Worm (Caenorhabditis elegans) whole organism, L1 larva: ENCODE results near the gene fbxa-113.

Source experiments
- C04F5.9 ChIP-seq: sonication (generic microtip); optimal IDR thresholded peaks from 2 replicates; lab custom pipeline; 2016; ENCODE audit warnings: missing genetic modification characterization, missing compliant biosample characterization
- Y116A8C.19 ChIP-seq: sonication (generic microtip); optimal IDR thresholded peaks from 2 replicates; lab custom pipeline; 2016; ENCODE audit warnings: missing compliant biosample characterization, missing genetic modification characterization, borderline replicate concordance
- aha-1 ChIP-seq: fragments of 150-350 bp; optimal IDR thresholded peaks from 2 replicates; lab custom pipeline; 2014; ENCODE audit warnings: missing biosample characterization, missing genetic modification characterization
- ama-1 ChIP-seq: fragments of 150-350 bp; optimal IDR thresholded peaks from 2 replicates; lab custom pipeline; 2014
- blmp-1 ChIP-seq: fragments of 150-350 bp; optimal IDR thresholded peaks from 2 replicates; lab custom pipeline; 2014; ENCODE audit warnings: missing biosample characterization, missing genetic modification characterization
- ceh-88 ChIP-seq: fragments of 200-800 bp; sonication (Bioruptor generic); IDR thresholded peaks from 2 replicates; pipeline ENCODE4 v1.3.6; 2022; ENCODE audit warnings: missing genetic modification characterization, missing compliant biosample characterization
- ces-1 ChIP-seq: fragments of 150-350 bp; optimal IDR thresholded peaks from 2 replicates; lab custom pipeline; 2014; ENCODE audit warnings: missing biosample characterization, missing genetic modification reagents, missing genetic modification characterization
- dpl-1 ChIP-seq, 3 experiments: fragments of 150-350 bp in 2 of 3; sonication (generic microtip) in 1 of 3; optimal IDR thresholded peaks; 2 replicates each; lab custom pipeline; 2014 to 2017; ENCODE audit warnings: missing biosample characterization in 3 of 3, missing genetic modification characterization in 3 of 3, missing genetic modification reagents in 3 of 3
- dsc-1 ChIP-seq: sonication (generic microtip); optimal IDR thresholded peaks from 2 replicates; lab custom pipeline; 2016; ENCODE audit warnings: mild to moderate bottlenecking, missing genetic modification characterization, missing compliant biosample characterization
- efl-1 ChIP-seq, 4 experiments: fragments of 150-350 bp; optimal IDR thresholded peaks in 3 of 4; peaks in 1 of 4; 1 replicate in 1 of 4; 2 replicates in 3 of 4; lab custom pipeline; 2014; ENCODE audit warnings: missing biosample characterization in 2 of 4, missing genetic modification characterization in 2 of 4, missing genetic modification reagents in 2 of 4
- efl-3 ChIP-seq: fragments of 200-800 bp; sonication (Bioruptor generic); optimal IDR thresholded peaks from 2 replicates; lab custom pipeline; 2018; ENCODE audit warnings: mild to moderate bottlenecking, missing genetic modification characterization, missing compliant biosample characterization
- elt-2 ChIP-seq: sonication (generic microtip); optimal IDR thresholded peaks from 2 replicates; lab custom pipeline; 2016; ENCODE audit warnings: missing genetic modification characterization, mild to moderate bottlenecking, inconsistent platforms, missing compliant biosample characterization, missing genetic modification reagents
- elt-3 ChIP-seq, 6 experiments: fragments of 150-350 bp in 1 of 6; sonication (generic microtip); optimal IDR thresholded peaks; 2 replicates each; lab custom pipeline; 2017 to 2018; ENCODE audit warnings: missing biosample characterization in 6 of 6, missing genetic modification characterization in 6 of 6, inconsistent platforms in 1 of 6
- ets-5 ChIP-seq: fragments of 200-800 bp; sonication (Bioruptor generic); IDR thresholded peaks from 2 replicates; pipeline ENCODE4 v1.3.6; 2022; ENCODE audit warnings: missing genetic modification characterization, missing compliant biosample characterization
- fkh-10 ChIP-seq: sonication (generic microtip); optimal IDR thresholded peaks from 2 replicates; lab custom pipeline; 2017; ENCODE audit warnings: missing biosample characterization, missing genetic modification reagents, missing genetic modification characterization
- hlh-4 ChIP-seq: sonication (generic microtip); optimal IDR thresholded peaks from 2 replicates; lab custom pipeline; 2016; ENCODE audit warnings: mild to moderate bottlenecking, missing genetic modification characterization, missing compliant biosample characterization
- hpl-2 ChIP-seq: fragments of 150-350 bp; optimal IDR thresholded peaks from 2 replicates; lab custom pipeline; 2014; ENCODE audit warnings: missing biosample characterization, missing genetic modification reagents, missing genetic modification characterization
- irx-1 ChIP-seq: sonication (generic microtip); optimal IDR thresholded peaks from 2 replicates; lab custom pipeline; 2016; ENCODE audit warnings: missing genetic modification characterization, missing compliant biosample characterization
- jun-1 ChIP-seq: fragments of 150-350 bp; optimal IDR thresholded peaks from 2 replicates; lab custom pipeline; 2014; ENCODE audit warnings: missing biosample characterization, missing genetic modification reagents, missing genetic modification characterization
- lin-15B ChIP-seq: fragments of 150-350 bp; sonication (generic microtip); optimal IDR thresholded peaks from 3 replicates; lab custom pipeline; 2014; ENCODE audit warnings: missing biosample characterization, missing genetic modification characterization
- lin-35 ChIP-seq, 2 experiments: fragments of 150-350 bp; optimal IDR thresholded peaks; 2 replicates each; lab custom pipeline; 2014; ENCODE audit warnings: missing biosample characterization in 2 of 2, missing genetic modification characterization in 2 of 2, missing genetic modification reagents in 2 of 2
- lin-39 ChIP-seq: fragments of 150-350 bp; optimal IDR thresholded peaks from 2 replicates; lab custom pipeline; 2014; ENCODE audit warnings: missing biosample characterization, missing genetic modification reagents, missing genetic modification characterization
- lir-3 ChIP-seq: sonication (generic microtip); optimal IDR thresholded peaks from 2 replicates; lab custom pipeline; 2016; ENCODE audit warnings: mild to moderate bottlenecking, missing genetic modification characterization, moderate library complexity, missing compliant biosample characterization; ENCODE audit not compliant: poor library complexity
- nhr-11 ChIP-seq: fragments of 150-350 bp; optimal IDR thresholded peaks from 2 replicates; lab custom pipeline; 2014; ENCODE audit warnings: missing biosample characterization, missing genetic modification characterization
- nhr-20 ChIP-seq: sonication (generic microtip); optimal IDR thresholded peaks from 2 replicates; lab custom pipeline; 2016; ENCODE audit warnings: mild to moderate bottlenecking, missing genetic modification characterization, missing compliant biosample characterization
- nhr-28 ChIP-seq: fragments of 150-350 bp; optimal IDR thresholded peaks from 2 replicates; lab custom pipeline; 2014; ENCODE audit warnings: missing biosample characterization, missing genetic modification characterization
- nhr-90 ChIP-seq: sonication (generic microtip); optimal IDR thresholded peaks from 2 replicates; lab custom pipeline; 2016; ENCODE audit warnings: mild to moderate bottlenecking, missing genetic modification characterization, missing compliant biosample characterization; ENCODE audit not compliant: poor library complexity
- pax-3 ChIP-seq: fragments of 200-800 bp; sonication (Bioruptor generic); optimal IDR thresholded peaks from 2 replicates; lab custom pipeline; 2018; ENCODE audit warnings: mild to moderate bottlenecking, missing genetic modification characterization, moderate library complexity, missing compliant biosample characterization
- rnt-1 ChIP-seq: sonication (generic microtip); optimal IDR thresholded peaks from 2 replicates; lab custom pipeline; 2016; ENCODE audit warnings: mild to moderate bottlenecking, missing genetic modification characterization, moderate library complexity, missing compliant biosample characterization
- snpc-4 ChIP-seq: fragments of 150-350 bp; optimal IDR thresholded peaks from 2 replicates; lab custom pipeline; 2014; ENCODE audit warnings: missing biosample characterization, missing genetic modification characterization
- snu-23 ChIP-seq: sonication (generic microtip); optimal IDR thresholded peaks from 2 replicates; lab custom pipeline; 2016; ENCODE audit warnings: missing genetic modification characterization, missing compliant biosample characterization
- sox-4 ChIP-seq: sonication (generic microtip); optimal IDR thresholded peaks from 2 replicates; lab custom pipeline; 2016; ENCODE audit warnings: missing genetic modification characterization, missing compliant biosample characterization
- sptf-1 ChIP-seq: fragments of 150-350 bp; optimal IDR thresholded peaks from 2 replicates; lab custom pipeline; 2014; ENCODE audit warnings: missing biosample characterization, missing genetic modification characterization
- unc-130 ChIP-seq: fragments of 150-350 bp; optimal IDR thresholded peaks from 2 replicates; lab custom pipeline; 2017; ENCODE audit warnings: missing biosample characterization, missing genetic modification characterization, inconsistent platforms
- unc-30 ChIP-seq: sonication (generic microtip); optimal IDR thresholded peaks from 2 replicates; lab custom pipeline; 2017; ENCODE audit warnings: missing biosample characterization, missing genetic modification characterization
- unc-62 ChIP-seq: fragments of 150-350 bp; optimal IDR thresholded peaks from 2 replicates; lab custom pipeline; 2014; ENCODE audit warnings: missing biosample characterization, missing genetic modification reagents, missing genetic modification characterization
- xbp-1 ChIP-seq: sonication (generic microtip); optimal IDR thresholded peaks from 2 replicates; lab custom pipeline; 2016; ENCODE audit warnings: missing genetic modification characterization, missing compliant biosample characterization
- zip-4 ChIP-seq: fragments of 200-800 bp; sonication (Bioruptor generic); optimal IDR thresholded peaks from 2 replicates; lab custom pipeline; 2018; ENCODE audit warnings: mild to moderate bottlenecking, missing genetic modification characterization, moderate library complexity, missing compliant biosample characterization
- ztf-11 ChIP-seq, 2 experiments: sonication (generic microtip); optimal IDR thresholded peaks; 2 replicates each; lab custom pipeline; 2016 to 2017; ENCODE audit warnings: missing genetic modification characterization in 2 of 2, missing biosample characterization in 1 of 2, missing compliant biosample characterization in 1 of 2

fbxa-113 gene

ce11 chrV:20225312-20225711 lies 22.1 kb downstream of the fbxa-113 start:
- TF ChIP-seq ztf-11 (tag; optimal IDR thresholded peaks at IDR 0.05; lab: Kevin White, UChicago), result no peak
- no peak for TF ChIP-seq efl-1 (optimal IDR thresholded peaks at IDR 0.05; lab: Kevin White, UChicago)
- peak in 1 of 2 experiments; percentile 6 for TF ChIP-seq efl-1 (GFP tag; optimal IDR thresholded peaks at IDR 0.05 in 1 of 2; lab: Kevin White, UChicago)
- TF ChIP-seq nhr-20 (tag; lab: Kevin White, UChicago), result no peak
- peak; percentile 35 for TF ChIP-seq elt-2
- TF ChIP-seq lin-35 (GFP tag; optimal IDR thresholded peaks at IDR 0.05; lab: Kevin White, UChicago), result peak in 1 of 2 experiments; percentile 3

- TF ChIP-seq nhr-90 (no peak), ets-5 (GFP tag; lab: Robert Waterston, UW) (no peak)
Measured at ce11 chrV:20233743-20234142, 30.6 kb downstream of the fbxa-113 start, which contains the start of gene Y113G7B.15. Gene Y113G7B.15 (minus strand): TSS chrV:20233843.

- TF ChIP-seq sox-4 (no peak), sptf-1 (tag; lab: Kevin White, UChicago) (no peak), rnt-1 (tag; lab: Kevin White, UChicago) (no peak), lir-3 (no peak), irx-1 (tag; lab: Kevin White, UChicago) (no peak)
Measured at ce11 chrV:20234439-20234838, 31.3 kb downstream of the fbxa-113 start.

ce11 chrV:20235231-20235630 lies 32.0 kb downstream of the fbxa-113 start:
- no peak for TF ChIP-seq aha-1 (tag; lab: Kevin White, UChicago)
- no peak for TF ChIP-seq ceh-88 (GFP tag; lab: Robert Waterston, UW)
- TF ChIP-seq lir-3, result no peak
- TF ChIP-seq hlh-4, result no peak
- TF ChIP-seq Y116A8C.19 (tag; lab: Kevin White, UChicago), result no peak
- no peak for TF ChIP-seq pax-3 (tag; lab: Kevin White, UChicago)
- TF ChIP-seq efl-1 (optimal IDR thresholded peaks at IDR 0.05; lab: Kevin White, UChicago), result no peak
- TF ChIP-seq efl-1 (GFP tag; optimal IDR thresholded peaks at IDR 0.05 in 1 of 2; lab: Kevin White, UChicago), result no peak
- no peak for TF ChIP-seq nhr-90
- TF ChIP-seq snu-23 (GFP tag; lab: Kevin White, UChicago), result no peak
- no peak for TF ChIP-seq lin-35 (GFP tag; optimal IDR thresholded peaks at IDR 0.05; lab: Kevin White, UChicago)
- no peak for TF ChIP-seq nhr-28 (tag; lab: Kevin White, UChicago)
- no peak for TF ChIP-seq xbp-1 (tag; lab: Kevin White, UChicago)
- no peak for TF ChIP-seq elt-2

ce11 chrV:20237429-20237828 lies 34.2 kb downstream of the fbxa-113 start, which contains the start of gene sld-5:
Gene sld-5 (minus strand): TSS chrV:20237745.
- TF ChIP-seq efl-3 (GFP tag; lab: Kevin White, UChicago) (no peak), unc-62 (GFP tag; lab: Kevin White, UChicago) (no peak), lin-39 (tag; lab: Kevin White, UChicago) (no peak), snpc-4 (no peak), hlh-4 (no peak), dsc-1 (tag; lab: Kevin White, UChicago) (no peak), lin-15B (tag; lab: Kevin White, UChicago) (no peak)
- TF ChIP-seq, all 84 proteins: peak for 0

ce11 chrV:20241243-20241862 lies 38.2 kb downstream of the fbxa-113 start:
- TF ChIP-seq ets-5 (GFP tag; lab: Robert Waterston, UW) (0 out of 2 replicates have a peak, but pooled peaks have one; percentile 63), sptf-1 (tag; lab: Kevin White, UChicago) (no peak)
- TF ChIP-seq, all 84 proteins: peak for 1

- TF ChIP-seq zip-4 (GFP tag; lab: Kevin White, UChicago), result no peak
- peak; percentile 35 for TF ChIP-seq jun-1 (tag; lab: Kevin White, UChicago)
- no peak for TF ChIP-seq pax-3 (tag; lab: Kevin White, UChicago)
- peak in 2 of 3 experiments; percentile 35 to 47 for TF ChIP-seq dpl-1 (GFP tag; optimal IDR thresholded peaks at IDR 0.05; lab: Kevin White, UChicago)
- no peak for TF ChIP-seq unc-30 (tag; lab: Kevin White, UChicago)
- TF ChIP-seq fkh-10 (GFP tag; lab: Kevin White, UChicago), result no peak
- no peak for TF ChIP-seq ces-1
- TF ChIP-seq elt-3 (tag; optimal IDR thresholded peaks at IDR 0.05; lab: Kevin White, UChicago), result no peak
- no peak for TF ChIP-seq nhr-11 (tag; lab: Kevin White, UChicago)
- no peak for TF ChIP-seq hpl-2 (GFP tag; lab: Kevin White, UChicago)
- TF ChIP-seq ama-1 (lab: Kevin White, UChicago), result no peak
- TF ChIP-seq blmp-1 (tag; lab: Kevin White, UChicago), result no peak
- TF ChIP-seq C04F5.9, result no peak
- TF ChIP-seq unc-130 (tag; lab: Kevin White, UChicago), result no peak
Measured at ce11 chrV:20249438-20250120, 46.4 kb downstream of the fbxa-113 start, which contains the start of gene swsn-1. Gene swsn-1 (minus strand): TSS chrV:20249488.
